Worm (Caenorhabditis elegans) whole organism, mixed stage, embryonic: Measurements from ENCODE around the gene Y57G11C.36.

Experiments used
- ces-1 ChIP-seq: fragments of 150-350 bp; optimal IDR thresholded peaks from 2 replicates; lab custom pipeline; 2014; ENCODE audit warnings: missing biosample characterization, missing genetic modification reagents, missing genetic modification characterization
- drap-1 ChIP-seq: fragments of 200-800 bp; sonication (Bioruptor generic); optimal IDR thresholded peaks from 3 replicates; lab custom pipeline; 2018; ENCODE audit warnings: mild to moderate bottlenecking, missing genetic modification characterization, missing compliant biosample characterization
- elt-1 ChIP-seq: sonication (generic microtip); optimal IDR thresholded peaks from 2 replicates; lab custom pipeline; 2017; ENCODE audit warnings: missing genetic modification characterization, mild to moderate bottlenecking, missing compliant biosample characterization, antibody characterized with exemption, moderate library complexity, borderline replicate concordance; ENCODE audit not compliant: insufficient read depth
- lsy-2 ChIP-seq: fragments of 150-350 bp; optimal IDR thresholded peaks from 2 replicates; lab custom pipeline; 2014; ENCODE audit warnings: missing biosample characterization, missing genetic modification characterization
- mep-1 ChIP-seq: fragments of 150-350 bp; optimal IDR thresholded peaks from 2 replicates; lab custom pipeline; 2017; ENCODE audit warnings: missing biosample characterization, missing genetic modification reagents, missing genetic modification characterization, inconsistent platforms
- nhr-28 ChIP-seq: fragments of 150-350 bp; optimal IDR thresholded peaks from 2 replicates; lab custom pipeline; 2014; ENCODE audit warnings: missing biosample characterization, missing genetic modification characterization
- pha-4 ChIP-seq: fragments of 150-350 bp; optimal IDR thresholded peaks from 2 replicates; lab custom pipeline; 2018; ENCODE audit warnings: missing biosample characterization, missing genetic modification reagents, missing genetic modification characterization
- snpc-4 ChIP-seq: fragments of 150-350 bp; optimal IDR thresholded peaks from 2 replicates; lab custom pipeline; 2014; ENCODE audit warnings: missing biosample characterization, missing genetic modification characterization
- unc-39 ChIP-seq: fragments of 150-350 bp; optimal IDR thresholded peaks from 2 replicates; lab custom pipeline; 2014; ENCODE audit warnings: missing biosample characterization, missing genetic modification characterization

- no peak for TF ChIP-seq nhr-28 (tag; lab: Kevin White, UChicago)
- no peak for TF ChIP-seq elt-1 (tag; lab: Kevin White, UChicago)
- no peak for TF ChIP-seq snpc-4 (tag; lab: Kevin White, UChicago)
- TF ChIP-seq lsy-2 (tag; lab: Kevin White, UChicago), result no peak
- no peak for TF ChIP-seq drap-1 (GFP tag; lab: Kevin White, UChicago)
- peak; percentile 16 for TF ChIP-seq ces-1 (GFP tag; lab: Kevin White, UChicago)
- TF ChIP-seq pha-4 (tag; lab: Kevin White, UChicago), result no peak
- TF ChIP-seq unc-39 (tag; lab: Kevin White, UChicago), result no peak
- no peak for TF ChIP-seq mep-1 (tag; lab: Kevin White, UChicago)
These were observed 17.0 kb upstream of the Y57G11C.36 start for ce11 chrIV:14790579-14790978.
